Worm (Caenorhabditis elegans): ENCODE measurements around the gene Y57G11C.14.
"Not testable (repeated sequence)": the region's sequence is repeated elsewhere in the genome, so short reads cannot be mapped to it uniquely, and the experiment has no call there.

DNA sequence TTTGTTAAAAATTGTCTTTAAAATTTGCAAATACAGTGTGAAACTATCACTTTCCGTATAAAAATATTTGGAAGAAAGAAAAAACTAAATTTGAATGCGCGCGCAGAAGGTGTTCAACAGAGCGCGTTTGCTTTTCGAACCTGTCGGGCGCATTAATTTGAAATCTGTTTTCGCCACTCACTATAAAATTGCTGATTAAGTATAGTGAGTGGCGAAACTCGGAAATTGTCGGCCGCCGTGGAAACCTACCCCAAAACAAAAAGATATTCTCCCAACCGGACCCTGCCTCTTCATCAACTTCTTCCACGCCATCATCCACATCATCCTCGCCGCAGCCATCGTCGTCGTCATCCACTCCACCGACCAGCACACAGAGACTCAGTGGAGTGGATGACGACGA is 18.5 kb upstream of the Y57G11C.14 start:
- not testable (repeated sequence) for TF ChIP-seq nhr-76 (tag; optimal IDR thresholded peaks at IDR 0.05); isw-1 (GFP tag; IDR thresholded peaks at IDR 0.05); dpl-1 (GFP tag; optimal IDR thresholded peaks at IDR 0.05); blmp-1 (tag; optimal IDR thresholded peaks at IDR 0.05)
